Fruit fly (Drosophila melanogaster) whole organism, embryonic: ENCODE measurements around the gene CG9452.

ENCODE experiments used
- Aef1 ChIP-seq: fragments of 200-800 bp; sonication (Bioruptor generic); IDR thresholded peaks from 3 replicates; pipeline ENCODE4 v1.3.6; 2022; ENCODE audit warnings: missing biosample characterization, missing genetic modification characterization
- B-H1 ChIP-seq: fragments of 200-800 bp; sonication (Bioruptor generic); IDR thresholded peaks from 3 replicates; pipeline ENCODE4 v1.3.6; 2022; ENCODE audit warnings: missing biosample characterization, missing genetic modification characterization
- Blimp-1 ChIP-seq: fragments of 200-800 bp; sonication (Bioruptor generic); optimal IDR thresholded peaks from 3 replicates; lab custom pipeline; 2018; ENCODE audit warnings: missing biosample characterization, missing genetic modification characterization, mild to moderate bottlenecking, moderate library complexity, missing genetic modification reagents
- CG1024 ChIP-seq: fragments of 200-800 bp; sonication (Bioruptor generic); IDR thresholded peaks from 2 replicates; pipeline ENCODE4 v1.3.6; 2022; ENCODE audit warnings: missing biosample characterization, missing genetic modification characterization
- CG10321 ChIP-seq: fragments of 200-800 bp; sonication (Bioruptor generic); IDR thresholded peaks from 2 replicates; pipeline ENCODE4 v1.3.6; 2022; ENCODE audit warnings: missing biosample characterization, missing genetic modification characterization
- CG10366 ChIP-seq: fragments of 200-800 bp; sonication (Bioruptor generic); IDR thresholded peaks from 2 replicates; pipeline ENCODE4 v1.3.6; 2022; ENCODE audit warnings: missing biosample characterization, missing genetic modification characterization
- CG11247 ChIP-seq: fragments of 200-800 bp; sonication (Bioruptor generic); IDR thresholded peaks from 2 replicates; pipeline ENCODE4 v1.3.6; 2022; ENCODE audit warnings: missing biosample characterization, missing genetic modification characterization
- CG11398 ChIP-seq: fragments of 200-800 bp; sonication (Bioruptor generic); optimal IDR thresholded peaks from 2 replicates; lab custom pipeline; 2016; ENCODE audit warnings: missing biosample characterization, missing genetic modification characterization
- CG11696 ChIP-seq: fragments of 200-800 bp; sonication (Bioruptor generic); IDR thresholded peaks from 2 replicates; pipeline ENCODE4 v1.3.6; 2022; ENCODE audit warnings: missing biosample characterization, missing genetic modification characterization
- CG11723 ChIP-seq: fragments of 200-800 bp; sonication (Bioruptor generic); optimal IDR thresholded peaks from 2 replicates; lab custom pipeline; 2017; ENCODE audit warnings: missing biosample characterization, mild to moderate bottlenecking, missing genetic modification characterization
- CG14965 ChIP-seq: fragments of 200-800 bp; sonication (Bioruptor generic); optimal IDR thresholded peaks from 2 replicates; lab custom pipeline; 2016; ENCODE audit warnings: missing biosample characterization, missing genetic modification characterization, borderline replicate concordance
- CG15073 ChIP-seq: fragments of 200-800 bp; sonication (Bioruptor generic); optimal IDR thresholded peaks from 2 replicates; lab custom pipeline; 2016; ENCODE audit warnings: missing biosample characterization, missing genetic modification characterization
- CG1832 ChIP-seq: fragments of 200-800 bp; sonication (Bioruptor generic); optimal IDR thresholded peaks from 2 replicates; lab custom pipeline; 2017; ENCODE audit warnings: missing biosample characterization, mild to moderate bottlenecking, missing genetic modification characterization, inconsistent platforms
- CG18619 ChIP-seq: fragments of 200-800 bp; sonication (Bioruptor generic); optimal IDR thresholded peaks from 3 replicates; lab custom pipeline; 2017; ENCODE audit warnings: missing biosample characterization, mild to moderate bottlenecking, missing genetic modification characterization
- CG2678 ChIP-seq: fragments of 200-800 bp; sonication (Bioruptor generic); optimal IDR thresholded peaks from 3 replicates; lab custom pipeline; 2019; ENCODE audit warnings: missing biosample characterization, mild to moderate bottlenecking, missing genetic modification characterization, moderate library complexity
- CG3065 ChIP-seq: fragments of 200-800 bp; sonication (Bioruptor generic); optimal IDR thresholded peaks from 2 replicates; lab custom pipeline; 2016; ENCODE audit warnings: missing biosample characterization, missing genetic modification characterization
- CG3163 ChIP-seq: fragments of 200-800 bp; sonication (Bioruptor generic); optimal IDR thresholded peaks from 3 replicates; lab custom pipeline; 2016; ENCODE audit warnings: missing biosample characterization, missing genetic modification characterization
- CG6175 ChIP-seq: fragments of 200-800 bp; sonication (Bioruptor generic); IDR thresholded peaks from 3 replicates; pipeline ENCODE4 v1.3.6; 2022; ENCODE audit warnings: missing biosample characterization, missing genetic modification characterization
- CG6791 ChIP-seq: fragments of 200-800 bp; sonication (Bioruptor generic); IDR thresholded peaks from 3 replicates; pipeline ENCODE4 v1.3.6; 2022; ENCODE audit warnings: missing biosample characterization, missing genetic modification characterization; ENCODE audit not compliant: partially characterized antibody
- CG7372 ChIP-seq: fragments of 200-800 bp; sonication (Bioruptor generic); IDR thresholded peaks from 2 replicates; pipeline ENCODE4 v1.3.6; 2022; ENCODE audit warnings: missing biosample characterization, missing genetic modification characterization
- CG7556 ChIP-seq: fragments of 200-800 bp; sonication (Bioruptor generic); optimal IDR thresholded peaks from 2 replicates; lab custom pipeline; 2017; ENCODE audit warnings: missing biosample characterization, mild to moderate bottlenecking, missing genetic modification characterization
- CG9215 ChIP-seq: fragments of 200-800 bp; sonication (Bioruptor generic); IDR thresholded peaks from 2 replicates; pipeline ENCODE4 v1.3.6; 2022; ENCODE audit warnings: missing biosample characterization, missing genetic modification characterization
- CoRest ChIP-seq: fragments of 200-800 bp; sonication (Bioruptor generic); optimal IDR thresholded peaks from 3 replicates; lab custom pipeline; 2018; ENCODE audit warnings: missing biosample characterization, mild to moderate bottlenecking, missing genetic modification characterization, moderate library complexity
- CrebB ChIP-seq: fragments of 200-800 bp; sonication (Bioruptor generic); optimal IDR thresholded peaks from 3 replicates; lab custom pipeline; 2018; ENCODE audit warnings: missing biosample characterization, mild to moderate bottlenecking, missing genetic modification characterization
- Dad ChIP-seq: fragments of 200-800 bp; sonication (Bioruptor generic); optimal IDR thresholded peaks from 3 replicates; lab custom pipeline; 2016; ENCODE audit warnings: missing biosample characterization, missing genetic modification characterization
- Doc3 ChIP-seq: fragments of 200-800 bp; sonication (Bioruptor generic); IDR thresholded peaks from 3 replicates; pipeline ENCODE4 v1.3.6; 2022; ENCODE audit warnings: missing biosample characterization, missing genetic modification characterization; ENCODE audit not compliant: partially characterized antibody
- Hand ChIP-seq: fragments of 200-800 bp; sonication (Bioruptor generic); optimal IDR thresholded peaks from 2 replicates; lab custom pipeline; 2017; ENCODE audit warnings: mild to moderate bottlenecking, missing biosample characterization, missing genetic modification reagents, missing genetic modification characterization
- Hey ChIP-seq: fragments of 200-800 bp; sonication (Bioruptor generic); optimal IDR thresholded peaks from 3 replicates; lab custom pipeline; 2018; ENCODE audit warnings: missing biosample characterization, mild to moderate bottlenecking, missing genetic modification characterization
- Lim3 ChIP-seq: fragments of 200-800 bp; sonication (Bioruptor generic); IDR thresholded peaks from 2 replicates; pipeline ENCODE4 v1.3.6; 2022; ENCODE audit warnings: missing biosample characterization, missing genetic modification characterization
- Sox102F ChIP-seq: fragments of 200-800 bp; sonication (Bioruptor generic); optimal IDR thresholded peaks from 2 replicates; lab custom pipeline; 2018; ENCODE audit warnings: missing biosample characterization, mild to moderate bottlenecking, missing genetic modification characterization, moderate library complexity
- Sry-β ChIP-seq: fragments of 200-800 bp; sonication (Bioruptor generic); optimal IDR thresholded peaks from 2 replicates; lab custom pipeline; 2018; ENCODE audit warnings: missing biosample characterization, mild to moderate bottlenecking, missing genetic modification characterization, moderate library complexity
- bcd ChIP-seq: fragments of 200-800 bp; sonication (Bioruptor generic); optimal IDR thresholded peaks from 2 replicates; lab custom pipeline; 2017; ENCODE audit warnings: missing biosample characterization, mild to moderate bottlenecking, missing genetic modification characterization
- bowl ChIP-seq: fragments of 200-800 bp; sonication (Bioruptor generic); IDR thresholded peaks from 2 replicates; pipeline ENCODE4 v1.3.6; 2022; ENCODE audit warnings: missing biosample characterization, missing genetic modification characterization
- cato ChIP-seq: fragments of 200-800 bp; sonication (Bioruptor generic); optimal IDR thresholded peaks from 2 replicates; lab custom pipeline; 2016; ENCODE audit warnings: missing biosample characterization, missing genetic modification characterization, borderline replicate concordance
- dan ChIP-seq: fragments of 200-800 bp; sonication (Bioruptor generic); IDR thresholded peaks from 2 replicates; pipeline ENCODE4 v1.3.6; 2022; ENCODE audit warnings: missing biosample characterization, missing genetic modification characterization
- dm ChIP-seq: fragments of 200-800 bp; sonication (Bioruptor generic); optimal IDR thresholded peaks from 3 replicates; lab custom pipeline; 2016; ENCODE audit warnings: missing biosample characterization, missing genetic modification characterization
- fd64A ChIP-seq: fragments of 200-800 bp; sonication (Bioruptor generic); optimal IDR thresholded peaks from 3 replicates; lab custom pipeline; 2018; ENCODE audit warnings: missing biosample characterization, mild to moderate bottlenecking, missing genetic modification characterization
- ftz-f1 ChIP-seq: fragments of 200-800 bp; sonication (Bioruptor generic); optimal IDR thresholded peaks from 2 replicates; lab custom pipeline; 2016; ENCODE audit warnings: missing biosample characterization, missing genetic modification characterization
- grau ChIP-seq: fragments of 200-800 bp; optimal IDR thresholded peaks from 3 replicates; lab custom pipeline; 2019; ENCODE audit warnings: missing biosample characterization, mild to moderate bottlenecking, missing genetic modification characterization, moderate library complexity
- h ChIP-seq: fragments of >200 bp; optimal IDR thresholded peaks from 2 replicates; lab custom pipeline; 2017
- hth ChIP-seq: fragments of >200 bp; optimal IDR thresholded peaks from 2 replicates; lab custom pipeline; 2017; ENCODE audit warnings: inconsistent platforms
- lov ChIP-seq, 2 experiments: fragments of 200-800 bp in 1 of 2; fragments of >200 bp in 1 of 2; sonication (Bioruptor generic) in 1 of 2; IDR thresholded peaks in 1 of 2; optimal IDR thresholded peaks in 1 of 2; 2 replicates in 1 of 2; 3 replicates in 1 of 2; pipeline versions ENCODE4 v1.3.6 to Lab custom; 2017 to 2022; ENCODE audit warnings: missing biosample characterization in 1 of 2, missing genetic modification characterization in 1 of 2
- nerfin-1 ChIP-seq: fragments of 200-800 bp; sonication (Bioruptor generic); optimal IDR thresholded peaks from 3 replicates; lab custom pipeline; 2019; ENCODE audit warnings: missing biosample characterization, mild to moderate bottlenecking, missing genetic modification characterization, moderate library complexity
- nmo ChIP-seq: fragments of 200-800 bp; sonication (Bioruptor generic); optimal IDR thresholded peaks from 2 replicates; lab custom pipeline; 2018; ENCODE audit warnings: missing biosample characterization, mild to moderate bottlenecking, missing genetic modification characterization, moderate library complexity
- pan ChIP-seq, 4 experiments: fragments of >200 bp in 3 of 4; fragments of 200-800 bp in 1 of 4; sonication (Bioruptor generic) in 1 of 4; optimal IDR thresholded peaks in 3 of 4; IDR thresholded peaks in 1 of 4; 2 replicates each; pipeline versions ENCODE4 v1.3.6 to Lab custom; 2017 to 2022; ENCODE audit warnings: missing biosample characterization in 2 of 4, missing genetic modification characterization in 2 of 4, mixed read lengths in 1 of 4
- pho ChIP-seq: fragments of 200-800 bp; sonication (Bioruptor generic); optimal IDR thresholded peaks from 2 replicates; lab custom pipeline; 2016; ENCODE audit warnings: missing biosample characterization, missing genetic modification characterization
- psq ChIP-seq: fragments of 200-800 bp; sonication (Bioruptor generic); optimal IDR thresholded peaks from 2 replicates; lab custom pipeline; 2017; ENCODE audit warnings: missing biosample characterization, missing genetic modification characterization
- sug ChIP-seq: fragments of 200-800 bp; optimal IDR thresholded peaks from 2 replicates; lab custom pipeline; 2019; ENCODE audit warnings: missing biosample characterization, mild to moderate bottlenecking, missing genetic modification characterization, moderate library complexity
- tx ChIP-seq: fragments of 200-800 bp; sonication (Bioruptor generic); optimal IDR thresholded peaks from 2 replicates; lab custom pipeline; 2016; ENCODE audit warnings: missing biosample characterization, missing genetic modification characterization
- z ChIP-seq: fragments of 200-800 bp; sonication (Bioruptor generic); IDR thresholded peaks from 3 replicates; pipeline ENCODE4 v1.3.6; 2022; ENCODE audit warnings: missing biosample characterization, missing genetic modification characterization

Gene CG9452

DNA sequence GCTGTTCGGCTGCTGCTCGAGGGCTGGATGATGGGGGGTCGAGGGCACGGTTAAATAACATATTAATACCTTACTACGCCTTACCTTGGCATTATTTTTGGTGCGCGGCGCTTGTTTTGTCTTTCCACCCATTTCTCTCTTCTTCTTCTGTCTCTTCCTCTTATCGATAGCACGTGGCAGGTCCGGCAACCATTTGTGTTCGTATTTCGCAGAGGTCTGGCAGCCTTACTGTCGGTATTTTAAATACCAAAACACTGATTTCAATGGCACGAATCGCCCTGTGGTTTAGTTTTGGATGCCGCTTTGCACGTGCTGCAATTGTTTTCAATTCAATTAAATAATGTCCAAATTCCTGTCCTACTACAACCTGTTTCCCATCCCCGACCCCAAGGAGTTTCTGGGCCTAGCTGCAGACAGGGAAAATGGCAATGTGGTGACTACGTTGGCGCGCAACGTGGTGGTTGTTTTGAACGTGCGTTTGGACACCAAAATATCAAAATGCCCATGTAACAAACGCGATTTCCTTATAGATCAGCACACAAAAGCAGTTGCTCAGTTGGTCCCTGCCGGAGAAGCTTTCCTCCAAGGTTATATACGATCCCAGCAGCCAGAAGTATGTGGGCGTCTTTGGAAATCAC, 48.6 kb upstream of the CG9452 start, which contains the start of the genes Ltn1 and CG9300 (continued):
- no peak for TF ChIP-seq CG11723
- no peak for TF ChIP-seq Sry-β (GFP tag; lab: Kevin White, UChicago)
- no peak for TF ChIP-seq nmo (GFP tag; lab: Kevin White, UChicago)
- TF ChIP-seq Lim3 = no peak
- TF ChIP-seq CG3065 (GFP tag; lab: Kevin White, UChicago) = no peak
- TF ChIP-seq CG11398 (GFP tag; lab: Kevin White, UChicago) = peak; percentile 29
- no peak for TF ChIP-seq z (GFP tag; lab: Robert Waterston, UW)
- TF ChIP-seq tx = peak; percentile 31
- no peak for TF ChIP-seq bowl (GFP tag; lab: Robert Waterston, UW)
- TF ChIP-seq dm (GFP tag; lab: Kevin White, UChicago) = peak; percentile 99
- TF ChIP-seq Hand (GFP tag; lab: Kevin White, UChicago) = no peak
- no peak for TF ChIP-seq CG7556 (GFP tag; lab: Kevin White, UChicago)
- TF ChIP-seq Blimp-1 (GFP tag; lab: Kevin White, UChicago) = no peak
- no peak for TF ChIP-seq CG11696
- TF ChIP-seq sug (tag; lab: Kevin White, UChicago) = no peak
- TF ChIP-seq CG6791 (GFP tag; lab: Robert Waterston, UW) = 0 out of 3 replicates have a peak, but pooled peaks have one; percentile 20
- no peak for TF ChIP-seq hth (lab: Kevin White, UChicago)
- TF ChIP-seq psq (GFP tag; lab: Kevin White, UChicago) = peak; percentile 14
- 0 out of 3 replicates have a peak, but pooled peaks have one; percentile 34 for TF ChIP-seq Doc3 (GFP tag; lab: Robert Waterston, UW)
- no peak for TF ChIP-seq lov (optimal IDR thresholded peaks at IDR 0.05; lab: Kevin White, UChicago)
- 0 out of 3 replicates have a peak, but pooled peaks have one; percentile 27 for TF ChIP-seq lov (GFP tag; IDR thresholded peaks at IDR 0.05; lab: Robert Waterston, UW)
- no peak for TF ChIP-seq fd64A (GFP tag; lab: Kevin White, UChicago)
- TF ChIP-seq CG15073 (GFP tag; lab: Kevin White, UChicago) = no peak
- no peak for TF ChIP-seq CG10321
- TF ChIP-seq Hey = peak; percentile 39
- TF ChIP-seq CoRest = no peak
- no peak for TF ChIP-seq CG2678
- TF ChIP-seq CG14965 (GFP tag; lab: Kevin White, UChicago) = no peak
- peak; percentile 14 for TF ChIP-seq pho
- TF ChIP-seq dan (GFP tag; lab: Robert Waterston, UW) = no peak
- no peak for TF ChIP-seq bcd (GFP tag; lab: Kevin White, UChicago)
- TF ChIP-seq CG18619 = no peak
- peak; percentile 41 for TF ChIP-seq CrebB (tag; lab: Kevin White, UChicago)
- no peak for TF ChIP-seq cato (GFP tag; lab: Kevin White, UChicago)
- no peak for TF ChIP-seq Sox102F (GFP tag; lab: Kevin White, UChicago)
- TF ChIP-seq h = no peak
- TF ChIP-seq Dad = peak; percentile 40
- no peak for TF ChIP-seq CG9215 (GFP tag; lab: Robert Waterston, UW)
- TF ChIP-seq CG11247 (GFP tag; lab: Robert Waterston, UW) = no peak
- TF ChIP-seq B-H1 (GFP tag; lab: Robert Waterston, UW) = no peak
- no peak for TF ChIP-seq pan (optimal IDR thresholded peaks at IDR 0.05; lab: Kevin White, UChicago)
- no peak for TF ChIP-seq pan (GFP tag; optimal IDR thresholded peaks at IDR 0.05 in 1 of 2, IDR thresholded peaks at IDR 0.05 in 1 of 2)
- no peak for TF ChIP-seq CG1024 (GFP tag; lab: Robert Waterston, UW)
- no peak for TF ChIP-seq CG10366 (GFP tag; lab: Robert Waterston, UW)
- TF ChIP-seq ftz-f1 (GFP tag; lab: Kevin White, UChicago) = peak; percentile 73
- TF ChIP-seq CG7372 (GFP tag; lab: Robert Waterston, UW) = no peak
- TF ChIP-seq CG3163 (GFP tag; lab: Kevin White, UChicago) = peak; percentile 18
- TF ChIP-seq CG6175 (GFP tag; lab: Robert Waterston, UW) = no peak
- TF ChIP-seq nerfin-1 = no peak
- TF ChIP-seq CG1832 (GFP tag; lab: Kevin White, UChicago) = no peak
- no peak for TF ChIP-seq Aef1
- no peak for TF ChIP-seq grau (tag; lab: Kevin White, UChicago)
